Fruit fly (Drosophila melanogaster) whole organism, prepupa: ENCODE results near the gene Hk.

Experiments used
- CG10669 ChIP-seq: fragments of 200-800 bp; sonication (Bioruptor generic); optimal IDR thresholded peaks from 3 replicates; lab custom pipeline; 2018; ENCODE audit warnings: missing biosample characterization, mild to moderate bottlenecking, missing genetic modification characterization, moderate library complexity
- CG11294 ChIP-seq: fragments of 200-800 bp; sonication (Bioruptor generic); IDR thresholded peaks from 2 replicates; pipeline ENCODE4 v1.3.6; 2022; ENCODE audit warnings: missing biosample characterization, missing genetic modification characterization
- CG11762 ChIP-seq: fragments of 200-800 bp; sonication (Bioruptor generic); optimal IDR thresholded peaks from 3 replicates; lab custom pipeline; 2016; ENCODE audit warnings: missing biosample characterization, missing genetic modification characterization; ENCODE audit not compliant: insufficient read depth
- CG15336 ChIP-seq: fragments of 200-800 bp; sonication (Bioruptor generic); IDR thresholded peaks from 2 replicates; pipeline ENCODE4 v1.3.6; 2022; ENCODE audit warnings: missing biosample characterization, missing genetic modification characterization
- CG1621 ChIP-seq: fragments of 200-800 bp; sonication (Bioruptor generic); optimal IDR thresholded peaks from 3 replicates; lab custom pipeline; 2018; ENCODE audit warnings: missing biosample characterization, mild to moderate bottlenecking, missing genetic modification characterization
- CG16779 ChIP-seq: fragments of 200-800 bp; sonication (Bioruptor generic); optimal IDR thresholded peaks from 3 replicates; lab custom pipeline; 2017; ENCODE audit warnings: missing biosample characterization, mild to moderate bottlenecking, missing genetic modification characterization
- CG3032 ChIP-seq: fragments of 200-800 bp; optimal IDR thresholded peaks from 2 replicates; lab custom pipeline; 2019; ENCODE audit warnings: missing biosample characterization, mild to moderate bottlenecking, missing genetic modification characterization, moderate library complexity
- CG31627 ChIP-seq: fragments of 200-800 bp; sonication (Bioruptor generic); optimal IDR thresholded peaks from 3 replicates; lab custom pipeline; 2016; ENCODE audit warnings: missing biosample characterization, missing genetic modification characterization
- CG34406 ChIP-seq: fragments of 200-800 bp; sonication (Bioruptor generic); optimal IDR thresholded peaks from 3 replicates; lab custom pipeline; 2016; ENCODE audit warnings: missing biosample characterization, missing genetic modification characterization
- CG3919 ChIP-seq: fragments of 200-800 bp; sonication (Bioruptor generic); optimal IDR thresholded peaks from 3 replicates; lab custom pipeline; 2016; ENCODE audit warnings: missing biosample characterization, missing genetic modification characterization
- CG6163 ChIP-seq: fragments of 200-800 bp; sonication (Bioruptor generic); IDR thresholded peaks from 3 replicates; pipeline ENCODE4 v1.3.6; 2022; ENCODE audit warnings: missing biosample characterization, missing genetic modification characterization
- CG6276 ChIP-seq: fragments of 200-800 bp; sonication (Bioruptor generic); optimal IDR thresholded peaks from 2 replicates; lab custom pipeline; 2017; ENCODE audit warnings: missing biosample characterization, mild to moderate bottlenecking, missing genetic modification characterization
- CG6792 ChIP-seq: fragments of 200-800 bp; sonication (Bioruptor generic); optimal IDR thresholded peaks from 3 replicates; lab custom pipeline; 2016; ENCODE audit warnings: missing biosample characterization, missing genetic modification characterization
- CG6808 ChIP-seq: fragments of 200-800 bp; sonication (Bioruptor generic); optimal IDR thresholded peaks from 3 replicates; lab custom pipeline; 2017; ENCODE audit warnings: missing biosample characterization, missing genetic modification characterization, mild to moderate bottlenecking, moderate library complexity, missing genetic modification reagents
- CG6854 ChIP-seq: fragments of 200-800 bp; sonication (Bioruptor generic); optimal IDR thresholded peaks from 2 replicates; lab custom pipeline; 2017; ENCODE audit warnings: missing biosample characterization, mild to moderate bottlenecking, missing genetic modification characterization
- CG7368 ChIP-seq: fragments of 200-800 bp; sonication (Bioruptor generic); optimal IDR thresholded peaks from 3 replicates; lab custom pipeline; 2016; ENCODE audit warnings: missing biosample characterization, missing genetic modification characterization
- CG8119 ChIP-seq: fragments of 200-800 bp; sonication (Bioruptor generic); IDR thresholded peaks from 3 replicates; pipeline ENCODE4 v1.3.6; 2022; ENCODE audit warnings: missing biosample characterization, missing genetic modification characterization
- CG8632 ChIP-seq: fragments of 200-800 bp; sonication (Bioruptor generic); optimal IDR thresholded peaks from 3 replicates; lab custom pipeline; 2016; ENCODE audit warnings: missing biosample characterization, missing genetic modification characterization
- CG9139 ChIP-seq: fragments of 200-800 bp; sonication (Bioruptor generic); optimal IDR thresholded peaks from 3 replicates; lab custom pipeline; 2017; ENCODE audit warnings: missing biosample characterization, mild to moderate bottlenecking, missing genetic modification characterization
- Eip75B ChIP-seq: fragments of 200-800 bp; sonication (Bioruptor generic); optimal IDR thresholded peaks from 3 replicates; lab custom pipeline; 2016; ENCODE audit warnings: missing biosample characterization, missing genetic modification characterization
- Eip78C ChIP-seq: fragments of 200-800 bp; sonication (Bioruptor generic); peaks from one replicate; lab custom pipeline; 2016; ENCODE audit warnings: missing biosample characterization, missing genetic modification characterization
- Eip93F ChIP-seq: fragments of 200-800 bp; sonication (Bioruptor generic); optimal IDR thresholded peaks from 2 replicates; lab custom pipeline; 2016; ENCODE audit warnings: missing biosample characterization, mild to moderate bottlenecking, missing genetic modification characterization
- Ets21C ChIP-seq: fragments of 200-800 bp; sonication (Bioruptor generic); optimal IDR thresholded peaks from 3 replicates; lab custom pipeline; 2016; ENCODE audit warnings: missing biosample characterization, missing genetic modification characterization
- Ets96B ChIP-seq: fragments of 200-800 bp; optimal IDR thresholded peaks from 2 replicates; lab custom pipeline; 2019; ENCODE audit warnings: missing biosample characterization, mild to moderate bottlenecking, missing genetic modification characterization, moderate library complexity
- Gug ChIP-seq: fragments of 200-800 bp; sonication (Bioruptor generic); IDR thresholded peaks from 2 replicates; pipeline ENCODE4 v1.3.6; 2022; ENCODE audit warnings: missing biosample characterization, missing genetic modification characterization
- Hr38 ChIP-seq: sonication (Bioruptor generic); optimal IDR thresholded peaks from 2 replicates; lab custom pipeline; 2016; ENCODE audit warnings: missing biosample characterization, missing genetic modification characterization
- Hr39 ChIP-seq: fragments of 200-800 bp; sonication (Bioruptor generic); optimal IDR thresholded peaks from 2 replicates; lab custom pipeline; 2016; ENCODE audit warnings: missing biosample characterization, missing genetic modification characterization
- Hr4 ChIP-seq: fragments of 200-800 bp; sonication (Bioruptor generic); optimal IDR thresholded peaks from 3 replicates; lab custom pipeline; 2016; ENCODE audit warnings: missing biosample characterization, missing genetic modification characterization
- Lpt ChIP-seq: fragments of 200-800 bp; sonication (Bioruptor generic); optimal IDR thresholded peaks from 3 replicates; lab custom pipeline; 2016; ENCODE audit warnings: missing biosample characterization, missing genetic modification characterization
- Met ChIP-seq: fragments of 200-800 bp; sonication (Bioruptor generic); optimal IDR thresholded peaks from 3 replicates; lab custom pipeline; 2016; ENCODE audit warnings: missing biosample characterization, missing genetic modification characterization
- OdsH ChIP-seq: fragments of 200-800 bp; sonication (Bioruptor generic); optimal IDR thresholded peaks from 3 replicates; lab custom pipeline; 2016; ENCODE audit warnings: missing biosample characterization, missing genetic modification characterization
- Sox14 ChIP-seq: fragments of 200-800 bp; sonication (Bioruptor generic); optimal IDR thresholded peaks from 3 replicates; lab custom pipeline; 2016; ENCODE audit warnings: missing biosample characterization, missing genetic modification characterization
- Sox15 ChIP-seq: fragments of 200-800 bp; sonication (Bioruptor generic); optimal IDR thresholded peaks from 3 replicates; lab custom pipeline; 2016; ENCODE audit warnings: missing biosample characterization, missing genetic modification characterization
- achi ChIP-seq: fragments of 200-800 bp; sonication (Bioruptor generic); optimal IDR thresholded peaks from 3 replicates; lab custom pipeline; 2016; ENCODE audit warnings: missing biosample characterization, missing genetic modification characterization
- acj6 ChIP-seq: fragments of 200-800 bp; sonication (Bioruptor generic); optimal IDR thresholded peaks from 3 replicates; lab custom pipeline; 2016; ENCODE audit warnings: missing biosample characterization, missing genetic modification characterization
- cyc ChIP-seq: fragments of 200-800 bp; sonication (Bioruptor generic); optimal IDR thresholded peaks from 3 replicates; lab custom pipeline; 2016; ENCODE audit warnings: missing biosample characterization, missing genetic modification characterization
- dsx ChIP-seq: fragments of 200-800 bp; optimal IDR thresholded peaks from 3 replicates; lab custom pipeline; 2019; ENCODE audit warnings: missing biosample characterization, mild to moderate bottlenecking, missing genetic modification characterization, moderate library complexity; ENCODE audit not compliant: poor library complexity, severe bottlenecking
- eg ChIP-seq: fragments of 200-800 bp; sonication (Bioruptor generic); IDR thresholded peaks from 3 replicates; pipeline ENCODE4 v1.3.6; 2022; ENCODE audit warnings: missing biosample characterization, missing genetic modification characterization
- esn ChIP-seq: fragments of 200-800 bp; sonication (Bioruptor generic); optimal IDR thresholded peaks from 2 replicates; lab custom pipeline; 2016; ENCODE audit warnings: missing biosample characterization, mild to moderate bottlenecking, missing genetic modification characterization, moderate library complexity
- fd59A ChIP-seq: fragments of 200-800 bp; sonication (Bioruptor generic); optimal IDR thresholded peaks from 2 replicates; lab custom pipeline; 2017; ENCODE audit warnings: missing biosample characterization, mild to moderate bottlenecking, missing genetic modification characterization, missing genetic modification reagents
- fkh ChIP-seq: fragments of 200-800 bp; sonication (Bioruptor generic); optimal IDR thresholded peaks from 3 replicates; lab custom pipeline; 2017; ENCODE audit warnings: missing biosample characterization, mild to moderate bottlenecking, missing genetic modification characterization, moderate library complexity
- lz ChIP-seq: fragments of 200-800 bp; sonication (Bioruptor generic); optimal IDR thresholded peaks from 3 replicates; lab custom pipeline; 2016; ENCODE audit warnings: missing biosample characterization, missing genetic modification characterization
- pdm3 ChIP-seq: fragments of 200-800 bp; sonication (Bioruptor generic); optimal IDR thresholded peaks from 3 replicates; lab custom pipeline; 2016; ENCODE audit warnings: missing biosample characterization, missing genetic modification characterization
- salr ChIP-seq, 2 experiments: fragments of 200-800 bp; sonication (Bioruptor generic); optimal IDR thresholded peaks; 3 replicates each; lab custom pipeline; 2016 to 2018; ENCODE audit warnings: missing biosample characterization in 2 of 2, missing genetic modification characterization in 2 of 2, mild to moderate bottlenecking in 1 of 2
- spab ChIP-seq: fragments of 200-800 bp; sonication (Bioruptor generic); optimal IDR thresholded peaks from 2 replicates; lab custom pipeline; 2017; ENCODE audit warnings: missing biosample characterization, mild to moderate bottlenecking, missing genetic modification characterization, missing genetic modification reagents
- ss ChIP-seq, 2 experiments: fragments of 200-800 bp; sonication (Bioruptor generic); optimal IDR thresholded peaks; 2 replicates in 1 of 2; 3 replicates in 1 of 2; lab custom pipeline; 2017 to 2018; ENCODE audit warnings: mild to moderate bottlenecking in 2 of 2, missing biosample characterization in 2 of 2, missing genetic modification characterization in 2 of 2, moderate library complexity in 1 of 2
- svp ChIP-seq: fragments of 200-800 bp; sonication (Bioruptor generic); peaks from one replicate; lab custom pipeline; 2016; ENCODE audit warnings: missing biosample characterization, missing genetic modification characterization
- topi ChIP-seq: fragments of 200-800 bp; sonication (Bioruptor generic); optimal IDR thresholded peaks from 3 replicates; lab custom pipeline; 2016; ENCODE audit warnings: missing biosample characterization, missing genetic modification characterization

Gene Hk

DNA sequence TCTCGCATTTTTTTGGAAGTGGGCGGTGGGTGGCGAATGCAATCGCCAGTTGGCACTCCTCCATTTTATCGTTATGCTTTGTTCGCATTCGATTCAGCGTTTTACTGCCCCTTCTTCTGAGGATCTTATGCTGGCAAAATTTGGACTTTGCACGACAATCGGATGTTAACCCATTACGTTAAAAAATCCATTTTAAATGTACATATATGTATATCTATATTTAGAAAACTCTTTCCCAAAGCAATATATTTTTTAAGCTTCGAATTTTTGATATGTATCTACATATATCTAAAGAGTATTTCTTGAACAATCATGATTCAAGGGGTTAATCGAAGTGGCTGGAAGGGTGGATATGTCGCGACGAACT lies 2.7 kb upstream of the Hk start (continued):
- peak; percentile 72 for TF ChIP-seq CG16779
- peak; percentile 28 for TF ChIP-seq esn
- no peak for TF ChIP-seq CG11294 (GFP tag; lab: Robert Waterston, UW)
- peak; percentile 56 for TF ChIP-seq CG10669 (GFP tag; lab: Kevin White, UChicago)
- no peak for TF ChIP-seq Eip75B
- no peak for TF ChIP-seq Ets21C (GFP tag; lab: Kevin White, UChicago)
- no peak for TF ChIP-seq Hr4

DNA sequence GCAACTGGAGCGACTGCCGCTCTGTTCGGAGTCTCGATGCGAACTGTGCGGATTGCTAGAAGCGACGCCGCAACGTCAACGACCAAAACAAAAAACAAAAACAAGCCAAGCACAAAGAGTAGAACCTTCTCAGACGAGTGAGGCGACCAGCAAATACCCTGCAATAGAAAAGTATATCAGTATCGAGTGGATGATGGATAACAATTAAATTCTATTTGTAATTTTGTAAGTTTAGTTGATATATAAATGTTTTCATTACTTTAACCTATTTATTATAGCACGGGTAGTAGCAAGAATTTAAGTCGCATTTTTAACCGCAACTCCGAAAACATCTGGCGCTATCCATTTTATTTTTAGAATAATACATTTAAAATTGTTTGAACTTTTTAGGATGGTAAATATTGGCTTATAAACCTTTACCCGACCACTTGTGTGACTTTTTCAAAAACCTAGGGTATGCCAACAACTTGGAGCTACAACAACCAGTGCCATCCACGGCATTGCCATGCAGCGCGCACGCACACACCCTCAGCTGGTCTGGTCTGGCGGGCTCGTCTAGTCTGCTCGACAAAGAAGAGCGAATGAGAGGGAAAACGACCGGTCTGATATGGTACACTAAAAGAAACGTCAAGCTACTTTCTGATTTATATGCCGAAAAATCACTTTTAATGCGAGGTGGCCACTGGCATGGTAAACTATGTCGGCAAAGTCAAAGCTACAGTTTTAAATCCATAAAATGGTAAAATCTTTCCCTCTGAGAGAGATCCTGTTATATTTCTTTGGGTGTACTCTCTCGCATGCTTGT lies 2.1 kb upstream of the Hk start, which contains the start of gene CG12643:
CG12643 (minus strand) TSS at position 51 of the 805 bp plus-strand sequence.
- TF ChIP-seq Hr39, result peak; percentile 98
- peak; percentile 98 for TF ChIP-seq Sox14 (GFP tag; lab: Kevin White, UChicago)
- peak; percentile 96 for TF ChIP-seq Eip78C (GFP tag; lab: Kevin White, UChicago)
- peak; percentile 91 for TF ChIP-seq achi (GFP tag; lab: Kevin White, UChicago)
- TF ChIP-seq CG6276 (GFP tag; lab: Kevin White, UChicago), result peak; percentile 88
- peak; percentile 95 for TF ChIP-seq pdm3 (GFP tag; lab: Kevin White, UChicago)
- peak; percentile 94 for TF ChIP-seq CG6792
- TF ChIP-seq CG16779, result peak; percentile 76
- TF ChIP-seq CG31627 (GFP tag; lab: Kevin White, UChicago), result peak; percentile 98
- peak; percentile 72 for TF ChIP-seq CG3032 (tag; lab: Kevin White, UChicago)
- peak; percentile 97 for TF ChIP-seq topi (GFP tag; lab: Kevin White, UChicago)
- peak; percentile 95 for TF ChIP-seq CG15336 (GFP tag; lab: Robert Waterston, UW)
- TF ChIP-seq Ets21C (GFP tag; lab: Kevin White, UChicago), result peak; percentile 96
- TF ChIP-seq cyc (GFP tag; lab: Kevin White, UChicago), result peak; percentile 98
- peak; percentile 72 to 90 for TF ChIP-seq ss (GFP tag; optimal IDR thresholded peaks at IDR 0.05; lab: Kevin White, UChicago)
- TF ChIP-seq Ets96B (tag; lab: Kevin White, UChicago), result peak; percentile 85
- peak; percentile 80 for TF ChIP-seq Eip93F
- peak; percentile 86 to 90 for TF ChIP-seq salr (GFP tag; optimal IDR thresholded peaks at IDR 0.05; lab: Kevin White, UChicago)
- TF ChIP-seq CG10669 (GFP tag; lab: Kevin White, UChicago), result peak; percentile 87
- peak; percentile 78 for TF ChIP-seq spab (GFP tag; lab: Kevin White, UChicago)
- no peak for TF ChIP-seq CG6854 (GFP tag; lab: Kevin White, UChicago)
- TF ChIP-seq CG34406 (GFP tag; lab: Kevin White, UChicago), result peak; percentile 88
- peak; percentile 96 for TF ChIP-seq Lpt
- peak; percentile 88 for TF ChIP-seq CG11762 (GFP tag; lab: Kevin White, UChicago)
- TF ChIP-seq Sox15, result peak; percentile 92
- peak; percentile 97 for TF ChIP-seq esn
- peak; percentile 87 for TF ChIP-seq fd59A (GFP tag; lab: Kevin White, UChicago)
- TF ChIP-seq eg (GFP tag; lab: Robert Waterston, UW), result peak; percentile 98
- peak; percentile 94 for TF ChIP-seq Eip75B
- TF ChIP-seq CG1621 (tag; lab: Kevin White, UChicago), result peak; percentile 91
- TF ChIP-seq svp (GFP tag; lab: Kevin White, UChicago), result peak; percentile 98
- TF ChIP-seq fkh (GFP tag; lab: Kevin White, UChicago), result peak; percentile 89
- peak; percentile 98 for TF ChIP-seq CG6163
- peak; percentile 95 for TF ChIP-seq Met (GFP tag; lab: Kevin White, UChicago)
- peak; percentile 81 for TF ChIP-seq Hr38
- peak; percentile 97 for TF ChIP-seq CG7368 (GFP tag; lab: Kevin White, UChicago)
- TF ChIP-seq OdsH, result peak; percentile 93
- peak; percentile 73 for TF ChIP-seq dsx (GFP tag; lab: Kevin White, UChicago)
- TF ChIP-seq CG3919 (GFP tag; lab: Kevin White, UChicago), result peak; percentile 97
- peak; percentile 95 for TF ChIP-seq Gug (GFP tag; lab: Robert Waterston, UW)
- peak; percentile 82 for TF ChIP-seq CG8632 (GFP tag; lab: Kevin White, UChicago)
- peak; percentile 97 for TF ChIP-seq lz
- peak; percentile 49 for TF ChIP-seq CG9139 (GFP tag; lab: Kevin White, UChicago)
- peak; percentile 90 for TF ChIP-seq CG6808 (GFP tag; lab: Kevin White, UChicago)
- TF ChIP-seq acj6 (GFP tag; lab: Kevin White, UChicago), result peak; percentile 93
- peak; percentile 95 for TF ChIP-seq CG8119 (GFP tag; lab: Robert Waterston, UW)
